Worm (Caenorhabditis elegans) whole organism, L4/young adult: ENCODE measurements around the gene fmil-1.

Experiments
- W03F9.2 ChIP-seq: fragments of 150-350 bp; optimal IDR thresholded peaks from 2 replicates; lab custom pipeline; 2014; ENCODE audit warnings: missing biosample characterization, missing genetic modification characterization
- dao-5 ChIP-seq: sonication (generic microtip); optimal IDR thresholded peaks from 2 replicates; lab custom pipeline; 2016; ENCODE audit warnings: missing genotype, missing genetic modification characterization, moderate library complexity, missing compliant biosample characterization
- him-1 ChIP-seq: sonication (generic microtip); optimal IDR thresholded peaks from 2 replicates; lab custom pipeline; 2016; ENCODE audit warnings: missing genotype, missing genetic modification reagents, missing genetic modification characterization, missing compliant biosample characterization

DNA sequence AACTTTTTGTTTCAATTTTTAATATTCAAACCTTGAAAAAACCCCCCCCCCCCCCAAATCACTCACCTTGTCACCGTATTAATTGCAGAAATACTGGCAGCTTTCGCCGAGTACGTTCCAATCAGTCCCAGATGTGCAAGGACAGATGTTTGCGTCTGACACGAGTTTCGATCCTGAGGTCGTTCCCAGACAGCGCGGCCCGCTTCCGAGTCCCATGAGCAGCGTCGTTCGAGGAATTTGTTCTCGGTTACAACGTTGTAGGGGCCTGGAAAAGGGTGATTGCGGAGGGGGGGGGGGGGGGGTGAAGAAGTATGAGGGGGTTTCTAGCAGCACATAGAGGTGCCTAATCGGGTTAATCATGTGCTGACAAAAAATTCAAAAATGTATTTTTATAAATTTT lies 5.6 kb downstream of the fmil-1 start:
- no peak for TF ChIP-seq him-1 (tag; lab: Kevin White, UChicago)
- TF ChIP-seq dao-5 (tag; lab: Kevin White, UChicago), result no peak
- TF ChIP-seq W03F9.2 (tag; lab: Kevin White, UChicago), result no peak
